Fruit fly (Drosophila melanogaster): Measurements from ENCODE around the gene Npc2b.
A peak's percentile ranks its signal among the peaks of the same experiment; 100 is the strongest.

Gene Npc2b

dm6 chr3R:14053037-14053808 lies 36.1 kb upstream of the Npc2b start (continued):
- TF ChIP-seq ara (GFP tag; IDR thresholded peaks at IDR 0.05) = peak; percentile 95
- TF ChIP-seq chm (GFP tag; IDR thresholded peaks at IDR 0.05) = peak; percentile 97
- TF ChIP-seq esg (GFP tag; conservative IDR thresholded peaks at IDR 0.05) = peak; percentile 97
- TF ChIP-seq chn (GFP tag; optimal IDR thresholded peaks at IDR 0.05) = peak; percentile 75
- TF ChIP-seq knrl (GFP tag; IDR thresholded peaks at IDR 0.05; ENCODE audit: partially characterized antibody) = no peak
- TF ChIP-seq peb (GFP tag; IDR thresholded peaks at IDR 0.05) = peak; percentile 93
- TF ChIP-seq fd3F (GFP tag; optimal IDR thresholded peaks at IDR 0.05) = peak; percentile 98
- TF ChIP-seq gsb-n (tag; optimal IDR thresholded peaks at IDR 0.05) = peak; percentile 89
- TF ChIP-seq H2.0 (GFP tag; IDR thresholded peaks at IDR 0.05) = peak; percentile 98
- TF ChIP-seq psq (GFP tag; optimal IDR thresholded peaks at IDR 0.05) = peak; percentile 86
- no peak for TF ChIP-seq zen2 (GFP tag; IDR thresholded peaks at IDR 0.05; ENCODE audit: partially characterized antibody)
- peak; percentile 58 for TF ChIP-seq shn (GFP tag; optimal IDR thresholded peaks at IDR 0.05)
- TF ChIP-seq CG32767 (GFP tag; IDR thresholded peaks at IDR 0.05) = peak; percentile 95
- no peak for TF ChIP-seq unc-4 (GFP tag; IDR thresholded peaks at IDR 0.05; ENCODE audit: partially characterized antibody)
- TF ChIP-seq btn (GFP tag; optimal IDR thresholded peaks at IDR 0.05) = peak; percentile 9
- TF ChIP-seq zf30C (GFP tag; optimal IDR thresholded peaks at IDR 0.05) = no peak
- peak in 1 of 2 experiments; percentile 61 for TF ChIP-seq crp (GFP tag; optimal IDR thresholded peaks at IDR 0.05)
- TF ChIP-seq unpg (GFP tag; optimal IDR thresholded peaks at IDR 0.05) = peak; percentile 97
- peak; percentile 35 for TF ChIP-seq Sry-β (GFP tag; optimal IDR thresholded peaks at IDR 0.05)
- peak; percentile 76 for TF ChIP-seq CG17802 (tag; optimal IDR thresholded peaks at IDR 0.05)
- TF ChIP-seq maf-S (GFP tag; optimal IDR thresholded peaks at IDR 0.05) = peak; percentile 58
- peak; percentile 72 to 80 for TF ChIP-seq chif (GFP tag; optimal IDR thresholded peaks at IDR 0.05)
- no peak for TF ChIP-seq sc (optimal IDR thresholded peaks at IDR 0.05)
- TF ChIP-seq sc (GFP tag; optimal IDR thresholded peaks at IDR 0.05) = peak; percentile 91
- TF ChIP-seq CG15011 (GFP tag; optimal IDR thresholded peaks at IDR 0.05) = peak; percentile 95
- no peak for TF ChIP-seq ato (GFP tag; IDR thresholded peaks at IDR 0.05; ENCODE audit: partially characterized antibody)
- TF ChIP-seq E2f2 (GFP tag; IDR thresholded peaks at IDR 0.05) = peak; percentile 82
- peak; percentile 45 for TF ChIP-seq NC2β (GFP tag; optimal IDR thresholded peaks at IDR 0.05)
- TF ChIP-seq phol (tag; optimal IDR thresholded peaks at IDR 0.05) = peak; percentile 95
- peak; percentile 97 for TF ChIP-seq CG2199 (GFP tag; IDR thresholded peaks at IDR 0.05)
- TF ChIP-seq Poxn (GFP tag; IDR thresholded peaks at IDR 0.05) = peak; percentile 95
- peak; percentile 89 for TF ChIP-seq pho (GFP tag; optimal IDR thresholded peaks at IDR 0.05)
- TF ChIP-seq tgo (GFP tag; IDR thresholded peaks at IDR 0.05) = peak; percentile 98
- peak; percentile 58; the same call in 1 of the 2 replicates for TF ChIP-seq dan (GFP tag; IDR thresholded peaks at IDR 0.05)
- TF ChIP-seq gcm2 (GFP tag; optimal IDR thresholded peaks at IDR 0.05) = peak; percentile 81
- peak; percentile 94 for TF ChIP-seq CG17361 (GFP tag; IDR thresholded peaks at IDR 0.05)
- peak; percentile 96 for TF ChIP-seq CG6272 (GFP tag; IDR thresholded peaks at IDR 0.05)
- TF ChIP-seq Camta (GFP tag; optimal IDR thresholded peaks at IDR 0.05) = peak; percentile 58
- peak; percentile 98 for TF ChIP-seq Xrp1 (GFP tag; IDR thresholded peaks at IDR 0.05)
- TF ChIP-seq Dbx (GFP tag; IDR thresholded peaks at IDR 0.05) = peak; percentile 99
- peak; percentile 93 for TF ChIP-seq Sox100B (GFP tag; optimal IDR thresholded peaks at IDR 0.05)
- peak; percentile 58 for TF ChIP-seq Atf-2 (GFP tag; optimal IDR thresholded peaks at IDR 0.05)
- no peak for TF ChIP-seq Neu2 (GFP tag; optimal IDR thresholded peaks at IDR 0.05; ENCODE audit: borderline replicate concordance)
- peak; percentile 96 for TF ChIP-seq CG12071 (GFP tag; optimal IDR thresholded peaks at IDR 0.05)
- TF ChIP-seq E2f1 (GFP tag; IDR thresholded peaks at IDR 0.05) = peak; percentile 97
- TF ChIP-seq CG7556 (GFP tag; optimal IDR thresholded peaks at IDR 0.05) = peak; percentile 95
- TF ChIP-seq CG15601 (tag; optimal IDR thresholded peaks at IDR 0.05) = peak; percentile 93
- TF ChIP-seq CG4707 (GFP tag; optimal IDR thresholded peaks at IDR 0.05) = peak; percentile 87
- TF ChIP-seq h (optimal IDR thresholded peaks at IDR 0.05) = no peak
- no peak for TF ChIP-seq luna (GFP tag; optimal IDR thresholded peaks at IDR 0.05)

Data from whole organism, embryonic.